Worm (Caenorhabditis elegans): ENCODE measurements around the gene wdr-62.

The wdr-62 gene

DNA sequence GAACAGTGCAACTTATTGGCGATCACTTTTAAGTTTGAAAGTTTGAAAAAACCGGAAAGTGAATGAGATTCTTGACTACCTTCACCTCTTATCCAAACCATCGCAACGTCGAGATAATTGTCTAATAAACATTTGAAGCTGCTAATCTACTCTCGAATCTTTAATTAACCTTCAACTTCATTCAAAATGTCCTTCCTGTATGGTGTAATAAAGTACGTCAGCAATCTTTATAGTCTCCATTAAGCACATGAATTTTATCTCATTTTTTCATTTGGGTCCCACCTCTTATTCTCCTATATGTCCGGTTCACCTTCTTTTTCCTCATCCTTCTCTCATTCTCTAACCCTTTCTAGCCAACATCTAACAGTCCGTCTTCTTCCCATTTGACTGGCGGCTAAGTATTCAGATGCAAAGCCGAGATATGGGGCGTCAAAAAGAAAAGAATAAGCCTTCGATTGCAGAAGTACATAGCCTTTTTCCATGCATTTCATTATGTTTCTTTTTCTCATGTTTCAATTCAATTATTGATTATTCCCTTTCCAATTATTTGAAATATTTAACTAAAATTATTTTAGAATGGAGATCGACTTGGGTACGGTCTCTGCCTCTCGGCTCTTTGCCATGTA is 57.1 kb downstream of the wdr-62 start, which contains the start of gene swt-5:
swt-5 (plus strand) TSS at position 576 of the 626 bp plus-strand sequence.
- TF ChIP-seq lin-13 (tag; optimal IDR thresholded peaks at IDR 0.05) (no peak), unc-62 (GFP tag; optimal IDR thresholded peaks at IDR 0.05) (no peak), sptf-1 (tag; optimal IDR thresholded peaks at IDR 0.05) (no peak), ces-1 (GFP tag; optimal IDR thresholded peaks at IDR 0.05) (no peak), ztf-11 (tag; optimal IDR thresholded peaks at IDR 0.05) (no peak), drap-1 (GFP tag; optimal IDR thresholded peaks at IDR 0.05) (no peak), sem-2 (GFP tag; optimal IDR thresholded peaks at IDR 0.05) (no peak)

DNA sequence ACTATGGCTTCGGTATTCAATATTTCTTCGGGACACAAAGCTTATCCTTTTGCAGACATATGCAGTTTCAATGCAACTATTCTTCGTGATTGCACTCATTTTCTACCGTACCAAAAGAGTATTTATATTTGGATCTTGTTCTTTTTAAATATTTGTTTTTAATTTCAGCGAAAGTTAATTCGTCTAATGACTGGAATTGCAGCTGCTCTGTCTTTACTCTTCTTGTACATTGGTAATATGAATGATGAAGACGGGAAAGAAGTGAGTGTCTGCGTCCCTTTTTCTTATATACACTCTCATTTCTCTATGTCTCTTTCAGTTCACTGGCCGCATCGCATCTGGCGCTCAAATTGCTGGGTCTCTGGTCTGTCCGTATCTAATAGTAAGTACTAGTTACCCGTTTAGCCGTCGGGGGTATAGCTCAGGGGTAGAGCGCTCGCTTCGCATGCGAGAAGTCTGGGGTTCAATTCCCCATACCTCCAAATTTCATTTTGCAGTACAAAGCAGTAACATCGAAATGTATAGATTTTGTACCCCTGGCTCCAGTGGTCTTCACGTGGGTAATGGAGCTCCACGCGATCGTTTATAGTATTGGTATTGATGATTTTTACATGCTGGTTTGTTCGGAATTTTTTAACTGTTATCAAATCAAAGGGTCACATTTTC is 59.4 kb downstream of the wdr-62 start:
- TF ChIP-seq drap-1 (GFP tag; optimal IDR thresholded peaks at IDR 0.05) (peak; percentile 92), nhr-237 (tag; optimal IDR thresholded peaks at IDR 0.05) (no peak), lsy-2 (tag; optimal IDR thresholded peaks at IDR 0.05) (no peak), unc-39 (tag; optimal IDR thresholded peaks at IDR 0.05) (no peak), nhr-12 (tag; optimal IDR thresholded peaks at IDR 0.05) (peak; percentile 27), elt-1 (tag; optimal IDR thresholded peaks at IDR 0.05; ENCODE audit: borderline replicate concordance, insufficient read depth) (no peak), elt-3 (tag; optimal IDR thresholded peaks at IDR 0.05) (no peak), zip-8 (tag; optimal IDR thresholded peaks at IDR 0.05) (no peak), M03D4.4 (tag; optimal IDR thresholded peaks at IDR 0.05) (peak; percentile 93), ham-2 (GFP tag; optimal IDR thresholded peaks at IDR 0.05) (peak; percentile 93), blmp-1 (tag; optimal IDR thresholded peaks at IDR 0.05) (no peak), unc-120 (tag; optimal IDR thresholded peaks at IDR 0.05; ENCODE audit: poor library complexity, severe bottlenecking) (peak; percentile 91), nhr-76 (tag; optimal IDR thresholded peaks at IDR 0.05) (no peak), nhr-2 (tag; optimal IDR thresholded peaks at IDR 0.05) (no peak), pha-4 (tag; optimal IDR thresholded peaks at IDR 0.05) (no peak), flh-1 (GFP tag; optimal IDR thresholded peaks at IDR 0.05) (peak; percentile 68), ceh-43 (GFP tag; optimal IDR thresholded peaks at IDR 0.05) (peak; percentile 89), bed-3 (GFP tag; optimal IDR thresholded peaks at IDR 0.05) (peak; percentile 82), ceh-83 (GFP tag; optimal IDR thresholded peaks at IDR 0.05) (peak; percentile 94), lin-13 (tag; optimal IDR thresholded peaks at IDR 0.05) (peak; percentile 31), nhr-28 (tag; optimal IDR thresholded peaks at IDR 0.05) (no peak), hlh-1 (tag; optimal IDR thresholded peaks at IDR 0.05) (peak; percentile 40), sem-2 (GFP tag; optimal IDR thresholded peaks at IDR 0.05) (peak; percentile 88), snpc-4 (tag; optimal IDR thresholded peaks at IDR 0.05) (no peak), ces-1 (GFP tag; optimal IDR thresholded peaks at IDR 0.05) (peak; percentile 67), ztf-11 (tag; optimal IDR thresholded peaks at IDR 0.05) (no peak), mep-1 (tag; optimal IDR thresholded peaks at IDR 0.05) (peak; percentile 62), lin-32 (GFP tag; optimal IDR thresholded peaks at IDR 0.05) (peak; percentile 87), cnd-1 (tag; optimal IDR thresholded peaks at IDR 0.05) (peak; percentile 88), sptf-1 (tag; optimal IDR thresholded peaks at IDR 0.05) (peak; percentile 95), ceh-39 (tag; optimal IDR thresholded peaks at IDR 0.05) (no peak), tbx-8 (GFP tag; optimal IDR thresholded peaks at IDR 0.05) (peak; percentile 84), unc-62 (GFP tag; optimal IDR thresholded peaks at IDR 0.05) (no peak), mls-2 (tag; optimal IDR thresholded peaks at IDR 0.05) (peak; percentile 96), mab-5 (tag; optimal IDR thresholded peaks at IDR 0.05) (no peak)

DNA sequence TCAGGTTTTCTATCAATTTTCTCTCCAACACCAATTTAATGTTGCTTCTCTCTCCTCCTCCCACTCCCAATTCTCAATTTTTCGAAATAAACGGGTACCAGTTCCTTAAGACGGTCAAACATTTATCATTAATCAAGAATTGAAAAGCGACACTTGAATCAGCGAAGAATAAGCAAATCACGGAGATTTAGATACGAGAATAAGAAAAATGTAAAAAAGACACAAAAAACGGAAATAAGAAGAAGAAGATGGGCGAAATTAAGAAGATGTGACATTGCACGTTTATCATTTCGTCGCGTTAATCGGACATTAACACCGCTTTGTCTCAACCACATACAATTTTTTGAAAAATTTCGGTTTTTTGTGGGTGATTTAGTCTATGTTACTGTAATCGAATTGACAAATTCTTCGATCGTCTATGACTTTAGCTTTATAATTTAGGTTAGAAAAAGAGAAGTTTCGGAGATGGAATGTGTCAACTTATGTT is 60.7 kb downstream of the wdr-62 start, which contains the start of gene haao-1:
haao-1 (plus strand) TSS at position 437 of the 487 bp plus-strand sequence.
- TF ChIP-seq ztf-11 (tag; optimal IDR thresholded peaks at IDR 0.05) = no peak
- no peak for TF ChIP-seq nhr-237 (tag; optimal IDR thresholded peaks at IDR 0.05)
